Worm (Caenorhabditis elegans): ENCODE data around the gene pals-28.

ce11 chrIII:4398463-4398862 lies 13.9 kb downstream of the pals-28 start, which contains the start of gene R07E5.6:
- no peak for TF ChIP-seq sea-2 (GFP tag; optimal IDR thresholded peaks at IDR 0.05)
- no peak for TF ChIP-seq nhr-237 (tag; optimal IDR thresholded peaks at IDR 0.05)
- TF ChIP-seq nhr-11 (tag; optimal IDR thresholded peaks at IDR 0.05) = no peak
- no peak for TF ChIP-seq elt-3 (tag; optimal IDR thresholded peaks at IDR 0.05)
- no peak for TF ChIP-seq aly-2 (tag; optimal IDR thresholded peaks at IDR 0.05)
- TF ChIP-seq ZK546.5 (tag; optimal IDR thresholded peaks at IDR 0.05) = no peak
- no peak for TF ChIP-seq skn-1 (tag; optimal IDR thresholded peaks at IDR 0.05)
- TF ChIP-seq unc-62 (GFP tag; optimal IDR thresholded peaks at IDR 0.05) = no peak
